Worm (Caenorhabditis elegans) whole organism, young adult: Measurements from ENCODE around the gene clec-191.

Experiments used
- B0261.1 ChIP-seq: sonication (generic microtip); optimal IDR thresholded peaks from 2 replicates; lab custom pipeline; 2016; ENCODE audit warnings: mild to moderate bottlenecking, missing genetic modification characterization, moderate library complexity, missing compliant biosample characterization
- F22D6.2 ChIP-seq: sonication (generic microtip); optimal IDR thresholded peaks from 2 replicates; lab custom pipeline; 2016; ENCODE audit warnings: mild to moderate bottlenecking, missing genetic modification characterization, missing compliant biosample characterization
- F57A8.1 ChIP-seq: fragments of 200-800 bp; sonication (Bioruptor generic); optimal IDR thresholded peaks from 2 replicates; lab custom pipeline; 2018; ENCODE audit warnings: mild to moderate bottlenecking, missing genetic modification characterization, moderate library complexity, missing compliant biosample characterization
- K12H6.12 ChIP-seq: fragments of 200-800 bp; sonication (Bioruptor generic); optimal IDR thresholded peaks from 2 replicates; lab custom pipeline; 2018; ENCODE audit warnings: mild to moderate bottlenecking, missing genetic modification characterization, missing compliant biosample characterization
- akir-1 ChIP-seq: fragments of 200-800 bp; sonication (Bioruptor generic); optimal IDR thresholded peaks from 2 replicates; lab custom pipeline; 2018; ENCODE audit warnings: mild to moderate bottlenecking, missing genetic modification characterization, moderate library complexity, missing compliant biosample characterization
- ccch-3 ChIP-seq: fragments of 200-800 bp; sonication (Bioruptor generic); optimal IDR thresholded peaks from 2 replicates; lab custom pipeline; 2018; ENCODE audit warnings: mild to moderate bottlenecking, missing genetic modification characterization, missing compliant biosample characterization
- cebp-1 ChIP-seq, 2 experiments: fragments of 200-800 bp in 1 of 2; sonication (Bioruptor generic) in 1 of 2; sonication (generic microtip) in 1 of 2; IDR thresholded peaks in 1 of 2; optimal IDR thresholded peaks in 1 of 2; 2 replicates each; pipeline versions ENCODE4 v1.3.6 to Lab custom; 2017 to 2022; ENCODE audit warnings: missing compliant biosample characterization in 2 of 2, missing genetic modification characterization in 2 of 2, mild to moderate bottlenecking in 1 of 2, missing genetic modification reagents in 1 of 2, moderate library complexity in 1 of 2
- ceh-40 ChIP-seq: fragments of 200-800 bp; sonication (Bioruptor generic); IDR thresholded peaks from 2 replicates; pipeline ENCODE4 v1.3.6; 2022; ENCODE audit warnings: missing genetic modification characterization, missing compliant biosample characterization
- egl-18 ChIP-seq: fragments of 200-800 bp; sonication (Bioruptor generic); IDR thresholded peaks from 2 replicates; pipeline ENCODE4 v1.3.6; 2022; ENCODE audit warnings: missing genetic modification reagents, missing genetic modification characterization, missing compliant biosample characterization
- hlh-26 ChIP-seq: fragments of 200-800 bp; sonication (Bioruptor generic); conservative IDR thresholded peaks from 2 replicates; pipeline ENCODE4 v1.3.6; 2022; ENCODE audit warnings: missing genetic modification reagents, missing genetic modification characterization, missing compliant biosample characterization
- lsl-1 ChIP-seq: fragments of 200-800 bp; sonication (Bioruptor generic); optimal IDR thresholded peaks from 2 replicates; lab custom pipeline; 2018; ENCODE audit warnings: mild to moderate bottlenecking, missing genetic modification characterization, moderate library complexity, missing compliant biosample characterization
- mxl-1 ChIP-seq: sonication (generic microtip); optimal IDR thresholded peaks from 2 replicates; lab custom pipeline; 2016; ENCODE audit warnings: missing genetic modification characterization, missing compliant biosample characterization
- nhr-120 ChIP-seq: fragments of 200-800 bp; sonication (Bioruptor generic); IDR thresholded peaks from 2 replicates; pipeline ENCODE4 v1.3.6; 2022; ENCODE audit warnings: missing genetic modification characterization, missing compliant biosample characterization
- rcor-1 ChIP-seq: fragments of 200-800 bp; sonication (Bioruptor generic); IDR thresholded peaks from 2 replicates; pipeline ENCODE4 v1.3.6; 2022; ENCODE audit warnings: missing genetic modification reagents, missing genetic modification characterization, missing compliant biosample characterization
- tbp1 ChIP-seq: fragments of 200-800 bp; sonication (Bioruptor generic); optimal IDR thresholded peaks from 2 replicates; lab custom pipeline; 2018; ENCODE audit warnings: mild to moderate bottlenecking, missing genetic modification characterization, missing compliant biosample characterization
- zfh-2 ChIP-seq: fragments of 200-800 bp; sonication (Bioruptor generic); conservative IDR thresholded peaks from 2 replicates; pipeline ENCODE4 v1.3.6; 2022; ENCODE audit warnings: missing genetic modification reagents, missing genetic modification characterization, missing compliant biosample characterization

Gene clec-191

ce11 chrIV:16230464-16230863, 50.0 kb downstream of the clec-191 start:
- TF ChIP-seq akir-1 (GFP tag; lab: Kevin White, UChicago) (no peak), nhr-120 (GFP tag; lab: Robert Waterston, UW) (no peak), B0261.1 (tag; lab: Kevin White, UChicago) (no peak), F22D6.2 (tag; lab: Kevin White, UChicago) (no peak), tbp1 (GFP tag; lab: Kevin White, UChicago) (no peak), lsl-1 (GFP tag; lab: Kevin White, UChicago) (no peak), ccch-3 (GFP tag; lab: Kevin White, UChicago) (no peak), ceh-40 (GFP tag; lab: Robert Waterston, UW) (no peak), cebp-1 (GFP tag; IDR thresholded peaks at IDR 0.05; lab: Robert Waterston, UW) (no peak), cebp-1 (tag; optimal IDR thresholded peaks at IDR 0.05; lab: Kevin White, UChicago) (no peak), mxl-1 (tag; lab: Kevin White, UChicago) (no peak), rcor-1 (GFP tag; lab: Robert Waterston, UW) (no peak), K12H6.12 (no peak), F57A8.1 (GFP tag; lab: Kevin White, UChicago) (no peak), hlh-26 (no peak), zfh-2 (GFP tag; lab: Robert Waterston, UW) (no peak), egl-18 (GFP tag; lab: Robert Waterston, UW) (no peak)
